Worm (Caenorhabditis elegans): ENCODE measurements around the gene F37A8.2.

F37A8.2 gene

ce11 chrIII:3931423-3931822 is at the start of gene F37A8.2:
TSS of gene F37A8.2 (minus strand) at chrIII:3931523.
- TF ChIP-seq ztf-18 (tag; optimal IDR thresholded peaks at IDR 0.05) (no peak), ets-4 (GFP tag; optimal IDR thresholded peaks at IDR 0.05) (no peak), F52B5.7 (tag; optimal IDR thresholded peaks at IDR 0.05) (no peak), bed-1 (GFP tag; IDR thresholded peaks at IDR 0.05) (no peak), C17E4.6 (GFP tag; IDR thresholded peaks at IDR 0.05) (no peak), B0019.2 (GFP tag; conservative IDR thresholded peaks at IDR 0.05) (no peak), ekl-4 (GFP tag; IDR thresholded peaks at IDR 0.05) (no peak), egrh-3 (GFP tag; IDR thresholded peaks at IDR 0.05) (no peak), lsy-27 (tag; optimal IDR thresholded peaks at IDR 0.05; ENCODE audit: borderline replicate concordance, insufficient read depth) (no peak), fkh-3 (tag; optimal IDR thresholded peaks at IDR 0.05) (no peak), him-1 (tag; optimal IDR thresholded peaks at IDR 0.05) (no peak), tbp1 (GFP tag; optimal IDR thresholded peaks at IDR 0.05) (no peak), F22D6.2 (tag; optimal IDR thresholded peaks at IDR 0.05) (no peak), ceh-100 (GFP tag; IDR thresholded peaks at IDR 0.05) (no peak), Y53F4B.3 (GFP tag; IDR thresholded peaks at IDR 0.05) (no peak), egl-18 (GFP tag; IDR thresholded peaks at IDR 0.05) (no peak), B0336.3 (GFP tag; IDR thresholded peaks at IDR 0.05) (no peak), lin-54 (GFP tag; optimal IDR thresholded peaks at IDR 0.05) (no peak)

- TF ChIP-seq mel-28 (tag; optimal IDR thresholded peaks at IDR 0.05; ENCODE audit: borderline replicate concordance) (no peak), egl-18 (GFP tag; IDR thresholded peaks at IDR 0.05) (no peak), Y53F4B.3 (GFP tag; IDR thresholded peaks at IDR 0.05) (no peak), T07F8.4 (tag; optimal IDR thresholded peaks at IDR 0.05) (no peak), ceh-79 (tag; optimal IDR thresholded peaks at IDR 0.05) (no peak), dpl-1 (GFP tag; optimal IDR thresholded peaks at IDR 0.05) (no peak), zim-3 (tag; optimal IDR thresholded peaks at IDR 0.05) (no peak), dpff-1 (tag; optimal IDR thresholded peaks at IDR 0.05) (no peak), zfh-2 (GFP tag; conservative IDR thresholded peaks at IDR 0.05) (peak; percentile 88), unc-62 (GFP tag; optimal IDR thresholded peaks at IDR 0.05) (no peak), ceh-91 (GFP tag; IDR thresholded peaks at IDR 0.05) (no peak), pbrm-1 (GFP tag; IDR thresholded peaks at IDR 0.05) (0 out of 2 replicates have a peak, but pooled peaks have one; percentile 21), ZK185.1 (tag; optimal IDR thresholded peaks at IDR 0.05; ENCODE audit: poor library complexity, severe bottlenecking) (no peak), bed-1 (GFP tag; IDR thresholded peaks at IDR 0.05) (no peak), bed-2 (GFP tag; IDR thresholded peaks at IDR 0.05) (no peak), F57A8.1 (GFP tag; optimal IDR thresholded peaks at IDR 0.05) (no peak), F33H1.4 (GFP tag; IDR thresholded peaks at IDR 0.05) (no peak), him-1 (tag; optimal IDR thresholded peaks at IDR 0.05) (no peak), Y67H2A.10 (GFP tag; conservative IDR thresholded peaks at IDR 0.05) (no peak), C06A6.2 (GFP tag; conservative IDR thresholded peaks at IDR 0.05) (0 out of 2 replicates have a peak, but pooled peaks have one; percentile 47), Y56A3A.18 (GFP tag; IDR thresholded peaks at IDR 0.05) (no peak), T26A5.8 (tag; optimal IDR thresholded peaks at IDR 0.05) (no peak), repo-1 (tag; optimal IDR thresholded peaks at IDR 0.05) (peak; percentile 57), K12H6.12 (tag; optimal IDR thresholded peaks at IDR 0.05) (peak; percentile 69), madf-10 (tag; optimal IDR thresholded peaks at IDR 0.05) (peak; percentile 36), ceh-27 (GFP tag; optimal IDR thresholded peaks at IDR 0.05) (peak; percentile 15), ztf-22 (GFP tag; optimal IDR thresholded peaks at IDR 0.05) (no peak), aptf-2 (GFP tag; conservative IDR thresholded peaks at IDR 0.05) (no peak), nhr-90 (tag; optimal IDR thresholded peaks at IDR 0.05) (no peak), lag-1 (GFP tag; IDR thresholded peaks at IDR 0.05) (no peak), nhr-80 (tag; optimal IDR thresholded peaks at IDR 0.05) (peak; percentile 70), C17E4.6 (GFP tag; IDR thresholded peaks at IDR 0.05) (no peak), lin-40 (tag; optimal IDR thresholded peaks at IDR 0.05) (peak; percentile 69), snpc-1.1 (tag; optimal IDR thresholded peaks at IDR 0.05; ENCODE audit: insufficient read depth) (no peak)
Measured at ce11 chrIII:3979980-3980631, 48.8 kb upstream of the F37A8.2 start.

Data from whole organism, young adult.